Worm (Caenorhabditis elegans): ENCODE data around the gene T26C11.9.

- TF ChIP-seq Y75B8A.6 (GFP tag; IDR thresholded peaks at IDR 0.05) (no peak), pqm-1 (tag; optimal IDR thresholded peaks at IDR 0.05) (no peak), lin-13 (GFP tag; optimal IDR thresholded peaks at IDR 0.05) (no peak), aly-2 (tag; optimal IDR thresholded peaks at IDR 0.05) (no peak), unc-130 (GFP tag; optimal IDR thresholded peaks at IDR 0.05) (no peak), daf-16 (GFP tag; optimal IDR thresholded peaks at IDR 0.05) (no peak), daf-16 (tag; optimal IDR thresholded peaks at IDR 0.05) (no peak), ZK546.5 (tag; optimal IDR thresholded peaks at IDR 0.05) (no peak), duxl-1 (tag; optimal IDR thresholded peaks at IDR 0.05; ENCODE audit: poor library complexity) (no peak), ztf-7 (tag; optimal IDR thresholded peaks at IDR 0.05) (no peak), F49E8.2 (tag; optimal IDR thresholded peaks at IDR 0.05; ENCODE audit: borderline replicate concordance) (no peak), fkh-10 (GFP tag; optimal IDR thresholded peaks at IDR 0.05) (no peak)
Observed at ce11 chrX:1825290-1825832, 28.3 kb downstream of the T26C11.9 start, which contains the start of gene C14E2.5.
